Fruit fly (Drosophila melanogaster): Measurements from ENCODE around the gene CG31465.

CG31465 gene

dm6 chr3R:21905615-21906014 is 25.0 kb downstream of the CG31465 start:
- TF ChIP-seq CG8478 (optimal IDR thresholded peaks at IDR 0.05), result no peak
- TF ChIP-seq Dll (optimal IDR thresholded peaks at IDR 0.05), result no peak
- TF ChIP-seq pan (optimal IDR thresholded peaks at IDR 0.05), result no peak
- TF ChIP-seq EcR (GFP tag; optimal IDR thresholded peaks at IDR 0.05), result no peak
- no peak for TF ChIP-seq usp (GFP tag; optimal IDR thresholded peaks at IDR 0.05)
- no peak for TF ChIP-seq psq (optimal IDR thresholded peaks at IDR 0.05)

dm6 chr3R:21906867-21907266 is 26.3 kb downstream of the CG31465 start:
- TF ChIP-seq psq (optimal IDR thresholded peaks at IDR 0.05) (no peak), CG8478 (optimal IDR thresholded peaks at IDR 0.05) (no peak), pan (optimal IDR thresholded peaks at IDR 0.05) (no peak), Dll (optimal IDR thresholded peaks at IDR 0.05) (no peak), EcR (GFP tag; optimal IDR thresholded peaks at IDR 0.05) (no peak), usp (GFP tag; optimal IDR thresholded peaks at IDR 0.05) (no peak)

dm6 chr3R:21911516-21911915 is 30.9 kb downstream of the CG31465 start, which contains the start of gene Qsox3:
Qsox3 (plus strand) TSS chr3R:21911816.
- TF ChIP-seq usp (GFP tag; optimal IDR thresholded peaks at IDR 0.05) (no peak), pan (optimal IDR thresholded peaks at IDR 0.05) (no peak), Dll (optimal IDR thresholded peaks at IDR 0.05) (no peak), EcR (GFP tag; optimal IDR thresholded peaks at IDR 0.05) (no peak), psq (optimal IDR thresholded peaks at IDR 0.05) (no peak)

- TF ChIP-seq EcR (GFP tag; optimal IDR thresholded peaks at IDR 0.05), result no peak
- no peak for TF ChIP-seq usp (GFP tag; optimal IDR thresholded peaks at IDR 0.05)
- TF ChIP-seq pan (optimal IDR thresholded peaks at IDR 0.05), result no peak
- no peak for TF ChIP-seq psq (optimal IDR thresholded peaks at IDR 0.05)
- no peak for TF ChIP-seq Dll (optimal IDR thresholded peaks at IDR 0.05)
- no peak for TF ChIP-seq CG8478 (optimal IDR thresholded peaks at IDR 0.05)
These were observed 32.8 kb downstream of the CG31465 start, which contains the start of gene Qsox2 for dm6 chr3R:21913447-21913846. Qsox2 (plus strand) TSS chr3R:21913747.

dm6 chr3R:21916987-21917386 is 36.4 kb downstream of the CG31465 start:
- TF ChIP-seq EcR (GFP tag; optimal IDR thresholded peaks at IDR 0.05) (no peak), Dll (optimal IDR thresholded peaks at IDR 0.05) (no peak), pan (optimal IDR thresholded peaks at IDR 0.05) (no peak), usp (GFP tag; optimal IDR thresholded peaks at IDR 0.05) (no peak), psq (optimal IDR thresholded peaks at IDR 0.05) (no peak)

- no peak for TF ChIP-seq Dll (optimal IDR thresholded peaks at IDR 0.05)
- TF ChIP-seq psq (optimal IDR thresholded peaks at IDR 0.05), result no peak
- no peak for TF ChIP-seq CG8478 (optimal IDR thresholded peaks at IDR 0.05)
- no peak for TF ChIP-seq EcR (GFP tag; optimal IDR thresholded peaks at IDR 0.05)
- TF ChIP-seq usp (GFP tag; optimal IDR thresholded peaks at IDR 0.05), result no peak
- TF ChIP-seq pan (optimal IDR thresholded peaks at IDR 0.05), result no peak
These were observed 39.9 kb downstream of the CG31465 start for dm6 chr3R:21920495-21920894.

dm6 chr3R:21921363-21922208 is 41.0 kb downstream of the CG31465 start:
- peak in 1 of 2 experiments; percentile 12 for TF ChIP-seq EcR (GFP tag; optimal IDR thresholded peaks at IDR 0.05)
- TF ChIP-seq Dll (optimal IDR thresholded peaks at IDR 0.05), result no peak
- TF ChIP-seq pan (optimal IDR thresholded peaks at IDR 0.05), result peak; percentile 91

- TF ChIP-seq CG8478 (optimal IDR thresholded peaks at IDR 0.05), result no peak
- peak in 1 of 2 experiments; percentile 50 for TF ChIP-seq EcR (GFP tag; optimal IDR thresholded peaks at IDR 0.05)
- TF ChIP-seq pan (optimal IDR thresholded peaks at IDR 0.05), result no peak
- TF ChIP-seq usp (GFP tag; optimal IDR thresholded peaks at IDR 0.05), result no peak
- TF ChIP-seq psq (optimal IDR thresholded peaks at IDR 0.05), result no peak
- no peak for TF ChIP-seq Dll (optimal IDR thresholded peaks at IDR 0.05)
These were observed 41.6 kb downstream of the CG31465 start for dm6 chr3R:21922244-21922643.

- TF ChIP-seq EcR (GFP tag; optimal IDR thresholded peaks at IDR 0.05), result peak in 1 of 2 experiments; percentile 29
- no peak for TF ChIP-seq CG8478 (optimal IDR thresholded peaks at IDR 0.05)
- TF ChIP-seq usp (GFP tag; optimal IDR thresholded peaks at IDR 0.05), result no peak
- no peak for TF ChIP-seq pan (optimal IDR thresholded peaks at IDR 0.05)
- TF ChIP-seq Dll (optimal IDR thresholded peaks at IDR 0.05), result peak; percentile 45
These were observed 42.2 kb downstream of the CG31465 start for dm6 chr3R:21922674-21923323.

dm6 chr3R:21923742-21924141 is 43.1 kb downstream of the CG31465 start:
- TF ChIP-seq usp (GFP tag; optimal IDR thresholded peaks at IDR 0.05) (no peak), EcR (GFP tag; optimal IDR thresholded peaks at IDR 0.05) (peak in 1 of 2 experiments; percentile 57)

dm6 chr3R:21928214-21928613 is 47.6 kb downstream of the CG31465 start:
- TF ChIP-seq pan (optimal IDR thresholded peaks at IDR 0.05) (no peak), psq (optimal IDR thresholded peaks at IDR 0.05) (no peak), EcR (GFP tag; optimal IDR thresholded peaks at IDR 0.05) (no peak), usp (GFP tag; optimal IDR thresholded peaks at IDR 0.05) (no peak), Dll (optimal IDR thresholded peaks at IDR 0.05) (no peak), CG8478 (optimal IDR thresholded peaks at IDR 0.05) (no peak)

dm6 chr3R:21931346-21931745 is 50.7 kb downstream of the CG31465 start:
- TF ChIP-seq Dll (optimal IDR thresholded peaks at IDR 0.05), result no peak
- TF ChIP-seq EcR (GFP tag; optimal IDR thresholded peaks at IDR 0.05), result no peak
- no peak for TF ChIP-seq usp (GFP tag; optimal IDR thresholded peaks at IDR 0.05)
- TF ChIP-seq psq (optimal IDR thresholded peaks at IDR 0.05), result no peak
- TF ChIP-seq CG8478 (optimal IDR thresholded peaks at IDR 0.05), result no peak
- no peak for TF ChIP-seq pan (optimal IDR thresholded peaks at IDR 0.05)
